Fruit fly (Drosophila melanogaster) whole organism, prepupa: Measurements from ENCODE around the gene Zwilch.

Experiments used
- Blimp-1 ChIP-seq: fragments of 200-800 bp; sonication (Bioruptor generic); optimal IDR thresholded peaks from 3 replicates; lab custom pipeline; 2017; ENCODE audit warnings: missing biosample characterization, missing genetic modification characterization, mild to moderate bottlenecking, moderate library complexity, missing genetic modification reagents
- CG10631 ChIP-seq: fragments of 200-800 bp; sonication (Bioruptor generic); optimal IDR thresholded peaks from 2 replicates; lab custom pipeline; 2016; ENCODE audit warnings: missing biosample characterization, missing genetic modification characterization
- CG11294 ChIP-seq: fragments of 200-800 bp; sonication (Bioruptor generic); IDR thresholded peaks from 2 replicates; pipeline ENCODE4 v1.3.6; 2022; ENCODE audit warnings: missing biosample characterization, missing genetic modification characterization
- CG11762 ChIP-seq: fragments of 200-800 bp; sonication (Bioruptor generic); optimal IDR thresholded peaks from 3 replicates; lab custom pipeline; 2016; ENCODE audit warnings: missing biosample characterization, missing genetic modification characterization; ENCODE audit not compliant: insufficient read depth
- CG11902 ChIP-seq: fragments of 200-800 bp; sonication (Bioruptor generic); optimal IDR thresholded peaks from 3 replicates; lab custom pipeline; 2016; ENCODE audit warnings: missing biosample characterization, missing genetic modification characterization
- CG15336 ChIP-seq: fragments of 200-800 bp; sonication (Bioruptor generic); IDR thresholded peaks from 2 replicates; pipeline ENCODE4 v1.3.6; 2022; ENCODE audit warnings: missing biosample characterization, missing genetic modification characterization
- CG1621 ChIP-seq: fragments of 200-800 bp; sonication (Bioruptor generic); optimal IDR thresholded peaks from 3 replicates; lab custom pipeline; 2018; ENCODE audit warnings: missing biosample characterization, mild to moderate bottlenecking, missing genetic modification characterization
- CG16779 ChIP-seq: fragments of 200-800 bp; sonication (Bioruptor generic); optimal IDR thresholded peaks from 3 replicates; lab custom pipeline; 2017; ENCODE audit warnings: missing biosample characterization, mild to moderate bottlenecking, missing genetic modification characterization
- CG3032 ChIP-seq: fragments of 200-800 bp; optimal IDR thresholded peaks from 2 replicates; lab custom pipeline; 2019; ENCODE audit warnings: missing biosample characterization, mild to moderate bottlenecking, missing genetic modification characterization, moderate library complexity
- CG31627 ChIP-seq: fragments of 200-800 bp; sonication (Bioruptor generic); optimal IDR thresholded peaks from 3 replicates; lab custom pipeline; 2016; ENCODE audit warnings: missing biosample characterization, missing genetic modification characterization
- CG3919 ChIP-seq: fragments of 200-800 bp; sonication (Bioruptor generic); optimal IDR thresholded peaks from 3 replicates; lab custom pipeline; 2016; ENCODE audit warnings: missing biosample characterization, missing genetic modification characterization
- CG6163 ChIP-seq: fragments of 200-800 bp; sonication (Bioruptor generic); IDR thresholded peaks from 3 replicates; pipeline ENCODE4 v1.3.6; 2022; ENCODE audit warnings: missing biosample characterization, missing genetic modification characterization
- CG6808 ChIP-seq: fragments of 200-800 bp; sonication (Bioruptor generic); optimal IDR thresholded peaks from 3 replicates; lab custom pipeline; 2017; ENCODE audit warnings: missing biosample characterization, missing genetic modification characterization, mild to moderate bottlenecking, moderate library complexity, missing genetic modification reagents
- CG6854 ChIP-seq: fragments of 200-800 bp; sonication (Bioruptor generic); optimal IDR thresholded peaks from 2 replicates; lab custom pipeline; 2017; ENCODE audit warnings: missing biosample characterization, mild to moderate bottlenecking, missing genetic modification characterization
- CG7368 ChIP-seq: fragments of 200-800 bp; sonication (Bioruptor generic); optimal IDR thresholded peaks from 3 replicates; lab custom pipeline; 2016; ENCODE audit warnings: missing biosample characterization, missing genetic modification characterization
- CG8119 ChIP-seq: fragments of 200-800 bp; sonication (Bioruptor generic); IDR thresholded peaks from 3 replicates; pipeline ENCODE4 v1.3.6; 2022; ENCODE audit warnings: missing biosample characterization, missing genetic modification characterization
- CG8632 ChIP-seq: fragments of 200-800 bp; sonication (Bioruptor generic); optimal IDR thresholded peaks from 3 replicates; lab custom pipeline; 2016; ENCODE audit warnings: missing biosample characterization, missing genetic modification characterization
- CG9139 ChIP-seq: fragments of 200-800 bp; sonication (Bioruptor generic); optimal IDR thresholded peaks from 3 replicates; lab custom pipeline; 2017; ENCODE audit warnings: missing biosample characterization, mild to moderate bottlenecking, missing genetic modification characterization
- Eip78C ChIP-seq: fragments of 200-800 bp; sonication (Bioruptor generic); peaks from one replicate; lab custom pipeline; 2016; ENCODE audit warnings: missing biosample characterization, missing genetic modification characterization
- Ets21C ChIP-seq: fragments of 200-800 bp; sonication (Bioruptor generic); optimal IDR thresholded peaks from 3 replicates; lab custom pipeline; 2016; ENCODE audit warnings: missing biosample characterization, missing genetic modification characterization
- Ets96B ChIP-seq: fragments of 200-800 bp; optimal IDR thresholded peaks from 2 replicates; lab custom pipeline; 2019; ENCODE audit warnings: missing biosample characterization, mild to moderate bottlenecking, missing genetic modification characterization, moderate library complexity
- Gug ChIP-seq: fragments of 200-800 bp; sonication (Bioruptor generic); IDR thresholded peaks from 2 replicates; pipeline ENCODE4 v1.3.6; 2022; ENCODE audit warnings: missing biosample characterization, missing genetic modification characterization
- Hr38 ChIP-seq: sonication (Bioruptor generic); optimal IDR thresholded peaks from 2 replicates; lab custom pipeline; 2016; ENCODE audit warnings: missing biosample characterization, missing genetic modification characterization
- Hr39 ChIP-seq: fragments of 200-800 bp; sonication (Bioruptor generic); optimal IDR thresholded peaks from 2 replicates; lab custom pipeline; 2016; ENCODE audit warnings: missing biosample characterization, missing genetic modification characterization
- Hr4 ChIP-seq: fragments of 200-800 bp; sonication (Bioruptor generic); optimal IDR thresholded peaks from 3 replicates; lab custom pipeline; 2016; ENCODE audit warnings: missing biosample characterization, missing genetic modification characterization
- Lpt ChIP-seq: fragments of 200-800 bp; sonication (Bioruptor generic); optimal IDR thresholded peaks from 3 replicates; lab custom pipeline; 2016; ENCODE audit warnings: missing biosample characterization, missing genetic modification characterization
- Met ChIP-seq: fragments of 200-800 bp; sonication (Bioruptor generic); optimal IDR thresholded peaks from 3 replicates; lab custom pipeline; 2016; ENCODE audit warnings: missing biosample characterization, missing genetic modification characterization
- OdsH ChIP-seq: fragments of 200-800 bp; sonication (Bioruptor generic); optimal IDR thresholded peaks from 3 replicates; lab custom pipeline; 2016; ENCODE audit warnings: missing biosample characterization, missing genetic modification characterization
- Sox102F ChIP-seq: fragments of 200-800 bp; sonication (Bioruptor generic); optimal IDR thresholded peaks from 2 replicates; lab custom pipeline; 2016; ENCODE audit warnings: missing biosample characterization, mild to moderate bottlenecking, missing genetic modification characterization
- acj6 ChIP-seq: fragments of 200-800 bp; sonication (Bioruptor generic); optimal IDR thresholded peaks from 3 replicates; lab custom pipeline; 2016; ENCODE audit warnings: missing biosample characterization, missing genetic modification characterization
- cyc ChIP-seq: fragments of 200-800 bp; sonication (Bioruptor generic); optimal IDR thresholded peaks from 3 replicates; lab custom pipeline; 2016; ENCODE audit warnings: missing biosample characterization, missing genetic modification characterization
- dac ChIP-seq: fragments of 200-800 bp; sonication (Bioruptor generic); optimal IDR thresholded peaks from 2 replicates; lab custom pipeline; 2017; ENCODE audit warnings: missing biosample characterization, mild to moderate bottlenecking, missing genetic modification characterization
- dsx ChIP-seq: fragments of 200-800 bp; optimal IDR thresholded peaks from 3 replicates; lab custom pipeline; 2019; ENCODE audit warnings: missing biosample characterization, mild to moderate bottlenecking, missing genetic modification characterization, moderate library complexity; ENCODE audit not compliant: poor library complexity, severe bottlenecking
- eg ChIP-seq: fragments of 200-800 bp; sonication (Bioruptor generic); IDR thresholded peaks from 3 replicates; pipeline ENCODE4 v1.3.6; 2022; ENCODE audit warnings: missing biosample characterization, missing genetic modification characterization
- esn ChIP-seq: fragments of 200-800 bp; sonication (Bioruptor generic); optimal IDR thresholded peaks from 2 replicates; lab custom pipeline; 2016; ENCODE audit warnings: missing biosample characterization, mild to moderate bottlenecking, missing genetic modification characterization, moderate library complexity
- fd59A ChIP-seq: fragments of 200-800 bp; sonication (Bioruptor generic); optimal IDR thresholded peaks from 2 replicates; lab custom pipeline; 2017; ENCODE audit warnings: missing biosample characterization, mild to moderate bottlenecking, missing genetic modification characterization, missing genetic modification reagents
- fd85E ChIP-seq: fragments of 200-800 bp; sonication (Bioruptor generic); optimal IDR thresholded peaks from 3 replicates; lab custom pipeline; 2016; ENCODE audit warnings: missing biosample characterization, missing genetic modification characterization
- fkh ChIP-seq: fragments of 200-800 bp; sonication (Bioruptor generic); optimal IDR thresholded peaks from 3 replicates; lab custom pipeline; 2017; ENCODE audit warnings: missing biosample characterization, mild to moderate bottlenecking, missing genetic modification characterization, moderate library complexity
- lz ChIP-seq: fragments of 200-800 bp; sonication (Bioruptor generic); optimal IDR thresholded peaks from 3 replicates; lab custom pipeline; 2016; ENCODE audit warnings: missing biosample characterization, missing genetic modification characterization
- net ChIP-seq: fragments of 200-800 bp; sonication (Bioruptor generic); optimal IDR thresholded peaks from 3 replicates; lab custom pipeline; 2016; ENCODE audit warnings: missing biosample characterization, missing genetic modification characterization
- pdm3 ChIP-seq: fragments of 200-800 bp; sonication (Bioruptor generic); optimal IDR thresholded peaks from 3 replicates; lab custom pipeline; 2016; ENCODE audit warnings: missing biosample characterization, missing genetic modification characterization
- salr ChIP-seq, 2 experiments: fragments of 200-800 bp; sonication (Bioruptor generic); optimal IDR thresholded peaks; 3 replicates each; lab custom pipeline; 2016 to 2018; ENCODE audit warnings: missing biosample characterization in 2 of 2, missing genetic modification characterization in 2 of 2, mild to moderate bottlenecking in 1 of 2
- spab ChIP-seq: fragments of 200-800 bp; sonication (Bioruptor generic); optimal IDR thresholded peaks from 2 replicates; lab custom pipeline; 2017; ENCODE audit warnings: missing biosample characterization, mild to moderate bottlenecking, missing genetic modification characterization, missing genetic modification reagents
- svp ChIP-seq: fragments of 200-800 bp; sonication (Bioruptor generic); peaks from one replicate; lab custom pipeline; 2016; ENCODE audit warnings: missing biosample characterization, missing genetic modification characterization
- topi ChIP-seq: fragments of 200-800 bp; sonication (Bioruptor generic); optimal IDR thresholded peaks from 3 replicates; lab custom pipeline; 2016; ENCODE audit warnings: missing biosample characterization, missing genetic modification characterization

Gene Zwilch

DNA sequence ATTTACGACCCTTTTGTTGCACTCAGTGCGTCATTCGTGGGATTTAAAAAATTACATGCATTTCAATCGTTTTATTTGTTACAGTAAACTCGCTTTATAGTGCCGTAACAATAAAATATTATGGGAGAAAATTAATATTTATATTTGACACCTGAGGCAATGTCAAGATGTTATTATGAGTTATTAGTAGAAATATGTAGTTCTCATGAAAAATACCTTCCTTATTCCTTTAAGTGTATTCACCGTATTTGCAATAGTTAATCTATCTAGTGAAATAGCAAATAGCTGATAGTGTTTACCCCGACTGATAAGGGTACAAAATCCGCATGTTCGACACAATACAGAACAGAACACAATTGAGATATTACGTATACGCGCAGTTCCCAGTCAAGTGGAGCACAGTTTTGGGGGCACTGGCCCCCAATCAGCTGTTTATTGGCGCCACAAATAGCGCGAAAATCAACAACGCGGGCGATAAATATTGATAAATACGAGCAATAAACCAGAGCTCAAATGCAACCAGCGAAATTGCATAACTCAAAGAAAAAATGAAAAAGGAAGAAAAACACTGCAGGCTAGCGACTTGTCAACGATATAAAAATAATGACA, 37.4 kb upstream of the Zwilch start (continued):
- TF ChIP-seq CG15336 (GFP tag; lab: Robert Waterston, UW) (no peak), OdsH (GFP tag; lab: Kevin White, UChicago) (peak; percentile 32), Hr38 (no peak), CG11762 (GFP tag; lab: Kevin White, UChicago) (no peak), Lpt (GFP tag; lab: Kevin White, UChicago) (no peak), fkh (GFP tag; lab: Kevin White, UChicago) (no peak), Ets96B (no peak), Sox102F (GFP tag; lab: Kevin White, UChicago) (no peak), eg (GFP tag; lab: Robert Waterston, UW) (peak; percentile 58), Eip78C (GFP tag; lab: Kevin White, UChicago) (peak; percentile 63)

DNA sequence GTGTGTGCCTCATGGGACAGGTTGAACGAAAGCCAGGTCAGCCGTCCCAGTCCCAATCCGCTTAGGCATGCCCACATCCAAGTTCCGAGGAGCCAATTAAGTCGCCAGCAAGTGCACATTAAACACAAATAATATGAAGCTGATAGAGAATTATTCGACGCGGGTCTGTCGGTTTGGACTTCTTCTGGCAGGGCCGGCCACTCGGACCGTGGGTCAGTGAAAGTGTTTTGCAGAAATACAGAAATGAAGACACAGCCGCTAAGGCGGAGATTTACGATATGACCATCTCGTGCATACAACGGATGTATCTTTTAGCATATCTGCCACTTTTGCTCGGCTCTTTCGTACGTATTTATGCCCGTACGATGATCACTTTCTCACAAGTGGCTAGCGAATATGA, 35.1 kb upstream of the Zwilch start:
- TF ChIP-seq Blimp-1 (GFP tag; lab: Kevin White, UChicago) (peak; percentile 92), dac (no peak), CG6854 (peak; percentile 54)

DNA sequence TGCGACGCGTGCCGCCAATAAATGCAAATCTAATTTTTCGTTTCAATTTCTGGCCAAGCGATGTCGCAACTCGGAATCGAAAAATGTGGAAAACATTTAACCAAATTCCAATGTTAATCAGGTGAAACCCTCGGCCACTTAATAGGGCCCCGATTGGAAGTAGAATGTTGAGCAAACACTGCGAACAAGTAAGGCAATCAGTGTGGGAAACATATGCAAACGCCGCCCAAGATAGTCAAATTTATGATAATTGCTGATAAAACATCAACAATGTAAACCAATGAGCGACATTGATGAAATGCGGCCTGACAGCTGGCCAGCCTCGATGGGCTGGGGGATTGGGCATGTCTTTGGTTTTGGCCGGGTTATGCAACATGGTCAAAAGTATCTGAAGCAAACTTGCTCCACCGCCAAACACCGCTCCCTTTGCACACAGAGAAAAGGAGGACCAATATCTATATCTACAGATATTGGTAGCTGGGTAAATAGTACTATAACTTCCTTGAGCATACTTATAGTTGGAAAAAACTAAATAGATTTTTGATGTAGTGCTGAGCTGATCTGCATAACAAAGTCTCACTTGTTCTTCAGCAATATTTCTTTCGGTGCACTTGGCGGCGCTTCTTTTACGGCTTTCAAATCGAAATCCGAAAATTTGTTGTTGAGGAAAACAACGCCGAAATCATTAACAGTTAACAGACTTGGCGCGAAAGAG, 34.3 kb upstream of the Zwilch start:
- TF ChIP-seq CG11762 (GFP tag; lab: Kevin White, UChicago) = peak; percentile 53
- TF ChIP-seq CG16779 = no peak
- peak; percentile 50; the same call in 2 of the 3 replicates for TF ChIP-seq CG8119 (GFP tag; lab: Robert Waterston, UW)
- no peak for TF ChIP-seq dsx
- TF ChIP-seq CG1621 (tag; lab: Kevin White, UChicago) = no peak
- peak; percentile 32 for TF ChIP-seq Hr4 (GFP tag; lab: Kevin White, UChicago)
- peak; percentile 80 for TF ChIP-seq esn
- peak; percentile 37 for TF ChIP-seq fd85E
- no peak for TF ChIP-seq fd59A
- peak; percentile 72 for TF ChIP-seq lz (GFP tag; lab: Kevin White, UChicago)
- peak; percentile 68 for TF ChIP-seq acj6
- peak; percentile 12 for TF ChIP-seq dac
- TF ChIP-seq svp (GFP tag; lab: Kevin White, UChicago) = peak; percentile 93
- TF ChIP-seq spab (GFP tag; lab: Kevin White, UChicago) = no peak
- peak; percentile 77 for TF ChIP-seq Hr39 (GFP tag; lab: Kevin White, UChicago)
- TF ChIP-seq CG3919 (GFP tag; lab: Kevin White, UChicago) = peak; percentile 76
- TF ChIP-seq CG31627 (GFP tag; lab: Kevin White, UChicago) = peak; percentile 77
- peak; percentile 73 for TF ChIP-seq Ets21C (GFP tag; lab: Kevin White, UChicago)
- TF ChIP-seq CG9139 (GFP tag; lab: Kevin White, UChicago) = no peak
- TF ChIP-seq CG7368 (GFP tag; lab: Kevin White, UChicago) = peak; percentile 68
- TF ChIP-seq Hr38 = no peak
- peak; percentile 82 for TF ChIP-seq topi (GFP tag; lab: Kevin White, UChicago)
- peak; percentile 31 for TF ChIP-seq CG6854
- TF ChIP-seq CG10631 = peak; percentile 16
- peak; percentile 81 for TF ChIP-seq cyc (GFP tag; lab: Kevin White, UChicago)
- no peak for TF ChIP-seq Gug
- peak; percentile 82 for TF ChIP-seq Met (GFP tag; lab: Kevin White, UChicago)
- peak; percentile 65 for TF ChIP-seq CG11902 (GFP tag; lab: Kevin White, UChicago)
- TF ChIP-seq CG15336 (GFP tag; lab: Robert Waterston, UW) = peak; percentile 33
- TF ChIP-seq CG6808 (GFP tag; lab: Kevin White, UChicago) = no peak
- TF ChIP-seq OdsH (GFP tag; lab: Kevin White, UChicago) = peak; percentile 68
- no peak for TF ChIP-seq Ets96B
- TF ChIP-seq CG3032 (tag; lab: Kevin White, UChicago) = no peak
- no peak for TF ChIP-seq CG11294 (GFP tag; lab: Robert Waterston, UW)
- peak; percentile 74 for TF ChIP-seq CG6163 (GFP tag; lab: Robert Waterston, UW)
- peak; percentile 6 for TF ChIP-seq Lpt (GFP tag; lab: Kevin White, UChicago)
- peak; percentile 62 for TF ChIP-seq net (GFP tag; lab: Kevin White, UChicago)
- peak; percentile 69 for TF ChIP-seq pdm3 (GFP tag; lab: Kevin White, UChicago)
- TF ChIP-seq fkh (GFP tag; lab: Kevin White, UChicago) = no peak
- no peak for TF ChIP-seq salr (GFP tag; optimal IDR thresholded peaks at IDR 0.05; lab: Kevin White, UChicago)
- TF ChIP-seq CG8632 (GFP tag; lab: Kevin White, UChicago) = peak; percentile 73
